Worm (Caenorhabditis elegans) whole organism, midembryonic: ENCODE results near the gene ZC416.2.

Source experiments
- T22C8.4 ChIP-seq: fragments of 200-800 bp; sonication (Bioruptor generic); IDR thresholded peaks from 2 replicates; pipeline ENCODE4 v1.3.6; 2022; ENCODE audit warnings: missing genetic modification characterization, missing compliant biosample characterization
- cog-1 ChIP-seq: sonication (generic microtip); optimal IDR thresholded peaks from 2 replicates; lab custom pipeline; 2016; ENCODE audit warnings: missing genetic modification characterization, missing compliant biosample characterization
- flt-1 ChIP-seq: fragments of 200-800 bp; sonication (Bioruptor generic); IDR thresholded peaks from 2 replicates; pipeline ENCODE4 v1.3.6; 2022; ENCODE audit warnings: missing genetic modification characterization, missing compliant biosample characterization
- klf-2 ChIP-seq: fragments of 200-800 bp; sonication (Bioruptor generic); conservative IDR thresholded peaks from 2 replicates; pipeline ENCODE4 v1.3.6; 2022; ENCODE audit warnings: missing genetic modification reagents, missing genetic modification characterization, missing compliant biosample characterization
- med-1 ChIP-seq: sonication (generic microtip); optimal IDR thresholded peaks from 2 replicates; lab custom pipeline; 2017; ENCODE audit warnings: missing genetic modification characterization, mild to moderate bottlenecking, missing compliant biosample characterization, antibody characterized with exemption, missing genetic modification reagents; ENCODE audit not compliant: insufficient read depth
- ref-1 ChIP-seq: fragments of 200-800 bp; sonication (Bioruptor generic); conservative IDR thresholded peaks from 2 replicates; pipeline ENCODE4 v1.3.6; 2022; ENCODE audit warnings: missing genetic modification reagents, missing genetic modification characterization, missing compliant biosample characterization
- tab-1 ChIP-seq: fragments of 200-800 bp; sonication (Bioruptor generic); IDR thresholded peaks from 2 replicates; pipeline ENCODE4 v1.3.6; 2022; ENCODE audit warnings: missing genetic modification characterization, missing compliant biosample characterization
- ztf-23 ChIP-seq: fragments of 200-800 bp; sonication (Bioruptor generic); IDR thresholded peaks from 2 replicates; pipeline ENCODE4 v1.3.6; 2022; ENCODE audit warnings: missing genetic modification reagents, missing genetic modification characterization, missing compliant biosample characterization
- ztf-29 ChIP-seq: fragments of 200-800 bp; sonication (Bioruptor generic); IDR thresholded peaks from 2 replicates; pipeline ENCODE4 v1.3.6; 2022; ENCODE audit warnings: missing genetic modification reagents, missing genetic modification characterization, missing compliant biosample characterization

Gene ZC416.2

DNA sequence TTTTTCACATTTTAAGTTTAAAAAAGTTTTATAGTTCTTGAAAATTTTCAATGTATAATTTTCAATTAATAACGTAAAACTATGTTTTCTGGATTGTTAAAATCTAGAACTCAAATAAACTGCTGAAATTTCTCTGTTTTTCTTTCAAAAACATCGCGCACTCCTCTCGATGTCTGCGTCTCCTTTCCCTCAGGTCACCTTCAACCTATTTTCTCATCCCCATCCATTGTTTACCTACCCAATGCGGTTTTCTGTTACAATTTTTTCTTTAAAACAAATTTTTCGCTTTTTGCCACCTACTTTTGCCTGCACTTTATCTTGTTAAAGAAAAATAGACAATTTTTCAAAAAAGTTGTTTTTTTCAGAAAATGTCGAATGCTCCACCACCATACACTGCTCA is at the start of gene ZC416.2:
TSS of gene ZC416.2 (plus strand) at position 366 of the 400 bp plus-strand sequence.
- TF ChIP-seq T22C8.4 (GFP tag; lab: Robert Waterston, UW) (no peak), klf-2 (GFP tag; lab: Robert Waterston, UW) (no peak), tab-1 (GFP tag; lab: Robert Waterston, UW) (no peak), flt-1 (GFP tag; lab: Robert Waterston, UW) (no peak), cog-1 (tag; lab: Kevin White, UChicago) (no peak), ztf-23 (no peak), med-1 (GFP tag; lab: Kevin White, UChicago) (no peak), ztf-29 (GFP tag; lab: Robert Waterston, UW) (no peak), ref-1 (GFP tag; lab: Robert Waterston, UW) (no peak)

DNA sequence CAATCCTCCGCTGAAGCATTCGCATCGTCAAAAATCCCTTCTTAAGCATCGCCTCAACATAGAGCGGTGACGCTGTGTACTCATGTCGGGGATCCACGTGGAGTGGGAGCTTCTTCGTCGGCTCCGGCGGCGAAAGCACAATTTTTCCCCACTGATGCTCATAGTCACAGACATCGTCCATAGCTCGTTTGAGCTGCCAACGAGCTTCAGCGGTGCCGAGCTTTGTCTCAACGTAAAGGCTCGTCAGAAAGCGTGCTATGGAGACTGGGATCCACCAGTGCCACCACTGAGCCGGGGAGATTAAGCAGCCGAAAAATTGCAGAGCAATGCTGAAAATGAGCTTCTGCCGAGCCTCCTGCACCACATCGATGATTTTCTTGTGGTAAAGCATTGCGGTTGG is 42.6 kb upstream of the ZC416.2 start:
- TF ChIP-seq med-1 (GFP tag; lab: Kevin White, UChicago) (no peak), cog-1 (tag; lab: Kevin White, UChicago) (no peak), tab-1 (GFP tag; lab: Robert Waterston, UW) (no peak), flt-1 (GFP tag; lab: Robert Waterston, UW) (no peak), T22C8.4 (GFP tag; lab: Robert Waterston, UW) (no peak), ztf-29 (GFP tag; lab: Robert Waterston, UW) (no peak)

ce11 chrIV:3593513-3593912 is 39.9 kb upstream of the ZC416.2 start, which contains the start of gene taf-2:
TSS of gene taf-2 (minus strand) at chrIV:3593613.
- TF ChIP-seq med-1 (GFP tag; lab: Kevin White, UChicago): no peak

- TF ChIP-seq ref-1 (GFP tag; lab: Robert Waterston, UW) (no peak), T22C8.4 (GFP tag; lab: Robert Waterston, UW) (no peak), tab-1 (GFP tag; lab: Robert Waterston, UW) (no peak), cog-1 (tag; lab: Kevin White, UChicago) (no peak), ztf-23 (no peak), flt-1 (GFP tag; lab: Robert Waterston, UW) (no peak), med-1 (GFP tag; lab: Kevin White, UChicago) (no peak)
Observed at ce11 chrIV:3597356-3597755, 36.1 kb upstream of the ZC416.2 start.

- TF ChIP-seq ref-1 (GFP tag; lab: Robert Waterston, UW) (no peak), med-1 (GFP tag; lab: Kevin White, UChicago) (no peak), flt-1 (GFP tag; lab: Robert Waterston, UW) (no peak), tab-1 (GFP tag; lab: Robert Waterston, UW) (no peak), ztf-23 (no peak), ztf-29 (GFP tag; lab: Robert Waterston, UW) (no peak), klf-2 (GFP tag; lab: Robert Waterston, UW) (no peak), cog-1 (tag; lab: Kevin White, UChicago) (no peak), T22C8.4 (GFP tag; lab: Robert Waterston, UW) (no peak)
Observed at ce11 chrIV:3598452-3598851, 35.0 kb upstream of the ZC416.2 start, which contains the start of gene Y37E11B.5. TSS of gene Y37E11B.5 (minus strand) at chrIV:3598552.

ce11 chrIV:3599126-3599525 is 34.3 kb upstream of the ZC416.2 start, which contains the start of gene Y37E11B.6:
TSS of gene Y37E11B.6 (minus strand) at chrIV:3599306.
- TF ChIP-seq flt-1 (GFP tag; lab: Robert Waterston, UW) (no peak), ref-1 (GFP tag; lab: Robert Waterston, UW) (no peak)

DNA sequence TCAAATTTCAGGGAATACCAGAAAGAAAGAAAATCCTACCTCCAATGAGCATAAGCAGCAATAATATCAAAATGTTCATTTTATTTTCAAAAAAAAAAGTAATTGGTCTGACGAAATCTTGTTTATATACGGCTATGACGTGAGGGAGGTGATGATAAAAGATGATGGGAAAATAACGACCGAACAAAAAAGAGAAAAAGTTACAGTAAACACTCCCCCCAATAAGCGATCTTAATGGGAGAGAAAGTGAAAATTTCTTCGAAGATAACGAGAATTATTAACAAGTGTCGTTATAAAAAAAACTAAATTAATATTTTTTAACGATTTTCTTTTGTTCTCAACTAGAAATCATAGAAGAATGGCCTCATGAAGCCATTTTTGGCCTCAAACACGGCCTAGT is 33.5 kb upstream of the ZC416.2 start, which contains the start of gene Y37E11B.7:
TSS of gene Y37E11B.7 (minus strand) at position 207 of the 400 bp plus-strand sequence.
- no peak for TF ChIP-seq med-1 (GFP tag; lab: Kevin White, UChicago)
- no peak for TF ChIP-seq ztf-23
- TF ChIP-seq cog-1 (tag; lab: Kevin White, UChicago): no peak
- TF ChIP-seq tab-1 (GFP tag; lab: Robert Waterston, UW): no peak
- TF ChIP-seq flt-1 (GFP tag; lab: Robert Waterston, UW): no peak
- TF ChIP-seq T22C8.4 (GFP tag; lab: Robert Waterston, UW): no peak
- TF ChIP-seq ztf-29 (GFP tag; lab: Robert Waterston, UW): no peak
- no peak for TF ChIP-seq klf-2 (GFP tag; lab: Robert Waterston, UW)
- TF ChIP-seq ref-1 (GFP tag; lab: Robert Waterston, UW): no peak

ce11 chrIV:3601846-3602245 is 31.6 kb upstream of the ZC416.2 start:
- TF ChIP-seq tab-1 (GFP tag; lab: Robert Waterston, UW) (no peak), klf-2 (GFP tag; lab: Robert Waterston, UW) (no peak), cog-1 (tag; lab: Kevin White, UChicago) (no peak), ztf-23 (no peak), T22C8.4 (GFP tag; lab: Robert Waterston, UW) (no peak), med-1 (GFP tag; lab: Kevin White, UChicago) (no peak), ref-1 (GFP tag; lab: Robert Waterston, UW) (no peak)

DNA sequence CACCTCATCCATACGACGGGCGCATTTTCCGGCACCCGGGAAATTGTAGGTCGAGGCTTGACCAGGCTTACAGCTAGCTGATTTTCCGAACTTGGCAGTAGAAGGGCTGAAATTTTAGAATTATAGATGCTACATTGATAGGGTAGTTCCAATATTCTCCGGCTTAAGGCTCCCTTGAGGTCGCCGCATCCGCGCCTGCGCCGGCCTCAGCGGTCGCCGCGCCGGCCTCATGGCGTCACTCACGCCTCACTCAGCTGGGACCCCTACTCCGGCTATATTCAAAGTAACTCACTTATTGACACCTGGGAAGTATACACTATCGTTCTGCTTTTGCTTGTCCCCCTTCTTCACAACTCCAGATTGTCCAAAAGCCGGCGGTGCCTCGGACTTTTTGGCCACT is 29.3 kb upstream of the ZC416.2 start:
- TF ChIP-seq med-1 (GFP tag; lab: Kevin White, UChicago) (no peak), tab-1 (GFP tag; lab: Robert Waterston, UW) (no peak), cog-1 (tag; lab: Kevin White, UChicago) (no peak), flt-1 (GFP tag; lab: Robert Waterston, UW) (no peak)

- TF ChIP-seq klf-2 (GFP tag; lab: Robert Waterston, UW) (no peak), cog-1 (tag; lab: Kevin White, UChicago) (no peak), tab-1 (GFP tag; lab: Robert Waterston, UW) (no peak)
Observed at ce11 chrIV:3606285-3606834, 27.1 kb upstream of the ZC416.2 start, which contains the start of the genes Y37E11B.10 and kgb-2. TSS of gene Y37E11B.10 (minus strand) at chrIV:3606466. TSS of gene kgb-2 (plus strand) at chrIV:3606784.
